Fruit fly (Drosophila melanogaster) whole organism, prepupa: ENCODE results near the gene CG44195.

Experiments
- CG1621 ChIP-seq: fragments of 200-800 bp; sonication (Bioruptor generic); optimal IDR thresholded peaks from 3 replicates; lab custom pipeline; 2018; ENCODE audit warnings: missing biosample characterization, mild to moderate bottlenecking, missing genetic modification characterization
- CG3919 ChIP-seq: fragments of 200-800 bp; sonication (Bioruptor generic); optimal IDR thresholded peaks from 3 replicates; lab custom pipeline; 2016; ENCODE audit warnings: missing biosample characterization, missing genetic modification characterization
- CG6808 ChIP-seq: fragments of 200-800 bp; sonication (Bioruptor generic); optimal IDR thresholded peaks from 3 replicates; lab custom pipeline; 2017; ENCODE audit warnings: missing biosample characterization, missing genetic modification characterization, mild to moderate bottlenecking, moderate library complexity, missing genetic modification reagents
- CG6854 ChIP-seq: fragments of 200-800 bp; sonication (Bioruptor generic); optimal IDR thresholded peaks from 2 replicates; lab custom pipeline; 2017; ENCODE audit warnings: missing biosample characterization, mild to moderate bottlenecking, missing genetic modification characterization
- Gug ChIP-seq: fragments of 200-800 bp; sonication (Bioruptor generic); IDR thresholded peaks from 2 replicates; pipeline ENCODE4 v1.3.6; 2022; ENCODE audit warnings: missing biosample characterization, missing genetic modification characterization
- OdsH ChIP-seq: fragments of 200-800 bp; sonication (Bioruptor generic); optimal IDR thresholded peaks from 3 replicates; lab custom pipeline; 2016; ENCODE audit warnings: missing biosample characterization, missing genetic modification characterization
- acj6 ChIP-seq: fragments of 200-800 bp; sonication (Bioruptor generic); optimal IDR thresholded peaks from 3 replicates; lab custom pipeline; 2016; ENCODE audit warnings: missing biosample characterization, missing genetic modification characterization
- eg ChIP-seq: fragments of 200-800 bp; sonication (Bioruptor generic); IDR thresholded peaks from 3 replicates; pipeline ENCODE4 v1.3.6; 2022; ENCODE audit warnings: missing biosample characterization, missing genetic modification characterization
- fd59A ChIP-seq: fragments of 200-800 bp; sonication (Bioruptor generic); optimal IDR thresholded peaks from 2 replicates; lab custom pipeline; 2017; ENCODE audit warnings: missing biosample characterization, mild to moderate bottlenecking, missing genetic modification characterization, missing genetic modification reagents
- salr ChIP-seq, 2 experiments: fragments of 200-800 bp; sonication (Bioruptor generic); optimal IDR thresholded peaks; 3 replicates each; lab custom pipeline; 2016 to 2018; ENCODE audit warnings: missing biosample characterization in 2 of 2, missing genetic modification characterization in 2 of 2, mild to moderate bottlenecking in 1 of 2
- spab ChIP-seq: fragments of 200-800 bp; sonication (Bioruptor generic); optimal IDR thresholded peaks from 2 replicates; lab custom pipeline; 2017; ENCODE audit warnings: missing biosample characterization, mild to moderate bottlenecking, missing genetic modification characterization, missing genetic modification reagents

DNA sequence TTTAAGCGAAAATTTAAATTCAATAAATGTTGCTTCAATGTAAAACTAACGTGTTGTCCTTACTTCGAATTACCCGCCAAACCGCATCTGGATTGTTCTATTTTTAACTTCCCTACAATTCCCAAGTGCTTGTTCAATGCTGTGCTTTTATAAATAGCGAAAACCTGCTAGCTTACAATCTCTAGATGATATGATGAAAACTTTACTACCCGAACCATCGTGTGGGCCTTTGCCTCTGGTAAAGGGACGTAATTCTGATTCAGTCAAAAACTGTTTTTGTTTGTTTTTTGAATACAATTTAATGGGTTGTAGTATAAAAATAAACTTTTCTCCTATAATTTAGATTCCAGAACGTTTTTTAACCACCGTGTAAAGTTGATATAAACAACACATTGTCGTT is 55.9 kb downstream of the CG44195 start:
- TF ChIP-seq acj6 (GFP tag; lab: Kevin White, UChicago) = no peak
- no peak for TF ChIP-seq Gug (GFP tag; lab: Robert Waterston, UW)
- no peak for TF ChIP-seq salr (GFP tag; optimal IDR thresholded peaks at IDR 0.05; lab: Kevin White, UChicago)
- TF ChIP-seq CG3919 (GFP tag; lab: Kevin White, UChicago) = no peak
- TF ChIP-seq eg = no peak
- no peak for TF ChIP-seq CG1621 (tag; lab: Kevin White, UChicago)
- TF ChIP-seq CG6808 (GFP tag; lab: Kevin White, UChicago) = no peak
- no peak for TF ChIP-seq fd59A (GFP tag; lab: Kevin White, UChicago)
- TF ChIP-seq CG6854 = no peak
- TF ChIP-seq OdsH (GFP tag; lab: Kevin White, UChicago) = no peak
- no peak for TF ChIP-seq spab (GFP tag; lab: Kevin White, UChicago)
